Fruit fly (Drosophila melanogaster) whole organism, prepupa: Measurements from ENCODE around the gene CG7006.

Experiments
- CG10631 ChIP-seq: fragments of 200-800 bp; sonication (Bioruptor generic); optimal IDR thresholded peaks from 2 replicates; lab custom pipeline; 2016; ENCODE audit warnings: missing biosample characterization, missing genetic modification characterization
- CG10669 ChIP-seq: fragments of 200-800 bp; sonication (Bioruptor generic); optimal IDR thresholded peaks from 3 replicates; lab custom pipeline; 2018; ENCODE audit warnings: missing biosample characterization, mild to moderate bottlenecking, missing genetic modification characterization, moderate library complexity
- CG11294 ChIP-seq: fragments of 200-800 bp; sonication (Bioruptor generic); IDR thresholded peaks from 2 replicates; pipeline ENCODE4 v1.3.6; 2022; ENCODE audit warnings: missing biosample characterization, missing genetic modification characterization
- CG11762 ChIP-seq: fragments of 200-800 bp; sonication (Bioruptor generic); optimal IDR thresholded peaks from 3 replicates; lab custom pipeline; 2016; ENCODE audit warnings: missing biosample characterization, missing genetic modification characterization; ENCODE audit not compliant: insufficient read depth
- CG11902 ChIP-seq: fragments of 200-800 bp; sonication (Bioruptor generic); optimal IDR thresholded peaks from 3 replicates; lab custom pipeline; 2016; ENCODE audit warnings: missing biosample characterization, missing genetic modification characterization
- CG15336 ChIP-seq: fragments of 200-800 bp; sonication (Bioruptor generic); IDR thresholded peaks from 2 replicates; pipeline ENCODE4 v1.3.6; 2022; ENCODE audit warnings: missing biosample characterization, missing genetic modification characterization
- CG1621 ChIP-seq: fragments of 200-800 bp; sonication (Bioruptor generic); optimal IDR thresholded peaks from 3 replicates; lab custom pipeline; 2018; ENCODE audit warnings: missing biosample characterization, mild to moderate bottlenecking, missing genetic modification characterization
- CG16779 ChIP-seq: fragments of 200-800 bp; sonication (Bioruptor generic); optimal IDR thresholded peaks from 3 replicates; lab custom pipeline; 2017; ENCODE audit warnings: missing biosample characterization, mild to moderate bottlenecking, missing genetic modification characterization
- CG3032 ChIP-seq: fragments of 200-800 bp; optimal IDR thresholded peaks from 2 replicates; lab custom pipeline; 2019; ENCODE audit warnings: missing biosample characterization, mild to moderate bottlenecking, missing genetic modification characterization, moderate library complexity
- CG31627 ChIP-seq: fragments of 200-800 bp; sonication (Bioruptor generic); optimal IDR thresholded peaks from 3 replicates; lab custom pipeline; 2016; ENCODE audit warnings: missing biosample characterization, missing genetic modification characterization
- CG34406 ChIP-seq: fragments of 200-800 bp; sonication (Bioruptor generic); optimal IDR thresholded peaks from 3 replicates; lab custom pipeline; 2016; ENCODE audit warnings: missing biosample characterization, missing genetic modification characterization
- CG3919 ChIP-seq: fragments of 200-800 bp; sonication (Bioruptor generic); optimal IDR thresholded peaks from 3 replicates; lab custom pipeline; 2016; ENCODE audit warnings: missing biosample characterization, missing genetic modification characterization
- CG6163 ChIP-seq: fragments of 200-800 bp; sonication (Bioruptor generic); IDR thresholded peaks from 3 replicates; pipeline ENCODE4 v1.3.6; 2022; ENCODE audit warnings: missing biosample characterization, missing genetic modification characterization
- CG6276 ChIP-seq: fragments of 200-800 bp; sonication (Bioruptor generic); optimal IDR thresholded peaks from 2 replicates; lab custom pipeline; 2017; ENCODE audit warnings: missing biosample characterization, mild to moderate bottlenecking, missing genetic modification characterization
- CG6792 ChIP-seq: fragments of 200-800 bp; sonication (Bioruptor generic); optimal IDR thresholded peaks from 3 replicates; lab custom pipeline; 2016; ENCODE audit warnings: missing biosample characterization, missing genetic modification characterization
- CG6808 ChIP-seq: fragments of 200-800 bp; sonication (Bioruptor generic); optimal IDR thresholded peaks from 3 replicates; lab custom pipeline; 2017; ENCODE audit warnings: missing biosample characterization, missing genetic modification characterization, mild to moderate bottlenecking, moderate library complexity, missing genetic modification reagents
- CG6854 ChIP-seq: fragments of 200-800 bp; sonication (Bioruptor generic); optimal IDR thresholded peaks from 2 replicates; lab custom pipeline; 2017; ENCODE audit warnings: missing biosample characterization, mild to moderate bottlenecking, missing genetic modification characterization
- CG7368 ChIP-seq: fragments of 200-800 bp; sonication (Bioruptor generic); optimal IDR thresholded peaks from 3 replicates; lab custom pipeline; 2016; ENCODE audit warnings: missing biosample characterization, missing genetic modification characterization
- CG9139 ChIP-seq: fragments of 200-800 bp; sonication (Bioruptor generic); optimal IDR thresholded peaks from 3 replicates; lab custom pipeline; 2017; ENCODE audit warnings: missing biosample characterization, mild to moderate bottlenecking, missing genetic modification characterization
- Eip75B ChIP-seq: fragments of 200-800 bp; sonication (Bioruptor generic); optimal IDR thresholded peaks from 3 replicates; lab custom pipeline; 2016; ENCODE audit warnings: missing biosample characterization, missing genetic modification characterization
- Eip78C ChIP-seq: fragments of 200-800 bp; sonication (Bioruptor generic); peaks from one replicate; lab custom pipeline; 2016; ENCODE audit warnings: missing biosample characterization, missing genetic modification characterization
- Eip93F ChIP-seq: fragments of 200-800 bp; sonication (Bioruptor generic); optimal IDR thresholded peaks from 2 replicates; lab custom pipeline; 2016; ENCODE audit warnings: missing biosample characterization, mild to moderate bottlenecking, missing genetic modification characterization
- Ets96B ChIP-seq: fragments of 200-800 bp; optimal IDR thresholded peaks from 2 replicates; lab custom pipeline; 2019; ENCODE audit warnings: missing biosample characterization, mild to moderate bottlenecking, missing genetic modification characterization, moderate library complexity
- Gug ChIP-seq: fragments of 200-800 bp; sonication (Bioruptor generic); IDR thresholded peaks from 2 replicates; pipeline ENCODE4 v1.3.6; 2022; ENCODE audit warnings: missing biosample characterization, missing genetic modification characterization
- Hr38 ChIP-seq: sonication (Bioruptor generic); optimal IDR thresholded peaks from 2 replicates; lab custom pipeline; 2016; ENCODE audit warnings: missing biosample characterization, missing genetic modification characterization
- Hr39 ChIP-seq: fragments of 200-800 bp; sonication (Bioruptor generic); optimal IDR thresholded peaks from 2 replicates; lab custom pipeline; 2016; ENCODE audit warnings: missing biosample characterization, missing genetic modification characterization
- Hr4 ChIP-seq: fragments of 200-800 bp; sonication (Bioruptor generic); optimal IDR thresholded peaks from 3 replicates; lab custom pipeline; 2016; ENCODE audit warnings: missing biosample characterization, missing genetic modification characterization
- Lpt ChIP-seq: fragments of 200-800 bp; sonication (Bioruptor generic); optimal IDR thresholded peaks from 3 replicates; lab custom pipeline; 2016; ENCODE audit warnings: missing biosample characterization, missing genetic modification characterization
- Met ChIP-seq: fragments of 200-800 bp; sonication (Bioruptor generic); optimal IDR thresholded peaks from 3 replicates; lab custom pipeline; 2016; ENCODE audit warnings: missing biosample characterization, missing genetic modification characterization
- Smox ChIP-seq: fragments of 200-800 bp; sonication (Bioruptor generic); optimal IDR thresholded peaks from 3 replicates; lab custom pipeline; 2016; ENCODE audit warnings: missing biosample characterization, missing genetic modification characterization
- Sox14 ChIP-seq: fragments of 200-800 bp; sonication (Bioruptor generic); optimal IDR thresholded peaks from 3 replicates; lab custom pipeline; 2016; ENCODE audit warnings: missing biosample characterization, missing genetic modification characterization
- Sox15 ChIP-seq: fragments of 200-800 bp; sonication (Bioruptor generic); optimal IDR thresholded peaks from 3 replicates; lab custom pipeline; 2016; ENCODE audit warnings: missing biosample characterization, missing genetic modification characterization
- achi ChIP-seq: fragments of 200-800 bp; sonication (Bioruptor generic); optimal IDR thresholded peaks from 3 replicates; lab custom pipeline; 2016; ENCODE audit warnings: missing biosample characterization, missing genetic modification characterization
- acj6 ChIP-seq: fragments of 200-800 bp; sonication (Bioruptor generic); optimal IDR thresholded peaks from 3 replicates; lab custom pipeline; 2016; ENCODE audit warnings: missing biosample characterization, missing genetic modification characterization
- dac ChIP-seq: fragments of 200-800 bp; sonication (Bioruptor generic); optimal IDR thresholded peaks from 2 replicates; lab custom pipeline; 2017; ENCODE audit warnings: missing biosample characterization, mild to moderate bottlenecking, missing genetic modification characterization
- dsx ChIP-seq: fragments of 200-800 bp; optimal IDR thresholded peaks from 3 replicates; lab custom pipeline; 2019; ENCODE audit warnings: missing biosample characterization, mild to moderate bottlenecking, missing genetic modification characterization, moderate library complexity; ENCODE audit not compliant: poor library complexity, severe bottlenecking
- eg ChIP-seq: fragments of 200-800 bp; sonication (Bioruptor generic); IDR thresholded peaks from 3 replicates; pipeline ENCODE4 v1.3.6; 2022; ENCODE audit warnings: missing biosample characterization, missing genetic modification characterization
- esn ChIP-seq: fragments of 200-800 bp; sonication (Bioruptor generic); optimal IDR thresholded peaks from 2 replicates; lab custom pipeline; 2016; ENCODE audit warnings: missing biosample characterization, mild to moderate bottlenecking, missing genetic modification characterization, moderate library complexity
- fd59A ChIP-seq: fragments of 200-800 bp; sonication (Bioruptor generic); optimal IDR thresholded peaks from 2 replicates; lab custom pipeline; 2017; ENCODE audit warnings: missing biosample characterization, mild to moderate bottlenecking, missing genetic modification characterization, missing genetic modification reagents
- fkh ChIP-seq: fragments of 200-800 bp; sonication (Bioruptor generic); optimal IDR thresholded peaks from 3 replicates; lab custom pipeline; 2017; ENCODE audit warnings: missing biosample characterization, mild to moderate bottlenecking, missing genetic modification characterization, moderate library complexity
- net ChIP-seq: fragments of 200-800 bp; sonication (Bioruptor generic); optimal IDR thresholded peaks from 3 replicates; lab custom pipeline; 2016; ENCODE audit warnings: missing biosample characterization, missing genetic modification characterization
- spab ChIP-seq: fragments of 200-800 bp; sonication (Bioruptor generic); optimal IDR thresholded peaks from 2 replicates; lab custom pipeline; 2017; ENCODE audit warnings: missing biosample characterization, mild to moderate bottlenecking, missing genetic modification characterization, missing genetic modification reagents
- ss ChIP-seq, 2 experiments: fragments of 200-800 bp; sonication (Bioruptor generic); optimal IDR thresholded peaks; 2 replicates in 1 of 2; 3 replicates in 1 of 2; lab custom pipeline; 2017 to 2018; ENCODE audit warnings: mild to moderate bottlenecking in 2 of 2, missing biosample characterization in 2 of 2, missing genetic modification characterization in 2 of 2, moderate library complexity in 1 of 2
- svp ChIP-seq: fragments of 200-800 bp; sonication (Bioruptor generic); peaks from one replicate; lab custom pipeline; 2016; ENCODE audit warnings: missing biosample characterization, missing genetic modification characterization
- vri ChIP-seq: fragments of 200-800 bp; sonication (Bioruptor generic); optimal IDR thresholded peaks from 3 replicates; lab custom pipeline; 2016; ENCODE audit warnings: missing biosample characterization, mild to moderate bottlenecking, missing genetic modification characterization

CG7006 gene

dm6 chr3R:24870389-24871048, 20.1 kb downstream of the CG7006 start, which contains the start of gene CycB3:
Gene CycB3, minus strand, starts transcription at chr3R:24870816.
- TF ChIP-seq Smox (GFP tag; lab: Kevin White, UChicago) (no peak), Eip78C (peak; percentile 67), ss (GFP tag; optimal IDR thresholded peaks at IDR 0.05; lab: Kevin White, UChicago) (peak; percentile 36 to 73), eg (GFP tag; lab: Robert Waterston, UW) (peak; percentile 41; the same call in 1 of the 3 replicates), CG1621 (tag; lab: Kevin White, UChicago) (peak; percentile 57), CG11294 (GFP tag; lab: Robert Waterston, UW) (no peak), CG6163 (GFP tag; lab: Robert Waterston, UW) (peak; percentile 9; the same call in 1 of the 3 replicates), Sox14 (peak; percentile 29), CG3032 (tag; lab: Kevin White, UChicago) (peak; percentile 14), CG6854 (GFP tag; lab: Kevin White, UChicago) (peak; percentile 32), svp (GFP tag; lab: Kevin White, UChicago) (no peak)

- TF ChIP-seq Hr4 (GFP tag; lab: Kevin White, UChicago) (peak; percentile 74), Sox14 (peak; percentile 62), Ets96B (tag; lab: Kevin White, UChicago) (peak; percentile 73), dsx (GFP tag; lab: Kevin White, UChicago) (peak; percentile 71), Hr39 (peak; percentile 74), Hr38 (GFP tag; lab: Kevin White, UChicago) (no peak), CG10631 (GFP tag; lab: Kevin White, UChicago) (no peak), CG15336 (peak; percentile 73), CG11294 (GFP tag; lab: Robert Waterston, UW) (peak; percentile 85), CG11902 (GFP tag; lab: Kevin White, UChicago) (peak; percentile 66), CG7368 (GFP tag; lab: Kevin White, UChicago) (peak; percentile 68), CG16779 (tag; lab: Kevin White, UChicago) (peak; percentile 5), CG34406 (peak; percentile 60), esn (GFP tag; lab: Kevin White, UChicago) (peak; percentile 77), CG31627 (GFP tag; lab: Kevin White, UChicago) (peak; percentile 77), dac (GFP tag; lab: Kevin White, UChicago) (peak; percentile 79), vri (GFP tag; lab: Kevin White, UChicago) (no peak), CG6276 (GFP tag; lab: Kevin White, UChicago) (no peak), svp (GFP tag; lab: Kevin White, UChicago) (peak; percentile 75), CG11762 (peak; percentile 38), acj6 (GFP tag; lab: Kevin White, UChicago) (peak; percentile 82), Lpt (GFP tag; lab: Kevin White, UChicago) (peak; percentile 13), Met (GFP tag; lab: Kevin White, UChicago) (no peak), CG6792 (GFP tag; lab: Kevin White, UChicago) (peak; percentile 62), Eip75B (GFP tag; lab: Kevin White, UChicago) (peak; percentile 55), CG10669 (GFP tag; lab: Kevin White, UChicago) (no peak), CG9139 (GFP tag; lab: Kevin White, UChicago) (peak; percentile 17), spab (GFP tag; lab: Kevin White, UChicago) (peak; percentile 29), Gug (GFP tag; lab: Robert Waterston, UW) (peak; percentile 86), CG6854 (GFP tag; lab: Kevin White, UChicago) (peak; percentile 45), fkh (GFP tag; lab: Kevin White, UChicago) (no peak), Sox15 (GFP tag; lab: Kevin White, UChicago) (peak; percentile 58), CG6808 (peak; percentile 47), CG3919 (GFP tag; lab: Kevin White, UChicago) (peak; percentile 88), Eip93F (GFP tag; lab: Kevin White, UChicago) (peak; percentile 81), achi (peak; percentile 81), net (GFP tag; lab: Kevin White, UChicago) (peak; percentile 72), fd59A (GFP tag; lab: Kevin White, UChicago) (peak; percentile 31), CG1621 (tag; lab: Kevin White, UChicago) (no peak), CG3032 (tag; lab: Kevin White, UChicago) (peak; percentile 84)
Observed at dm6 chr3R:24875939-24876842, 25.8 kb downstream of the CG7006 start, which contains the start of gene CG3744. Gene CG3744, minus strand, starts transcription at chr3R:24876654.
